Worm (Caenorhabditis elegans) whole organism, L2 larva: Measurements from ENCODE around the gene Y40B10B.1.
A peak's percentile ranks its signal among the peaks of the same experiment; 100 is the strongest.

ENCODE experiments used
- C34F6.9 ChIP-seq: fragments of 150-350 bp; optimal IDR thresholded peaks from 2 replicates; lab custom pipeline; 2014; ENCODE audit warnings: missing biosample characterization, missing genetic modification characterization
- F13H6.1 ChIP-seq: sonication (generic microtip); optimal IDR thresholded peaks from 2 replicates; lab custom pipeline; 2016; ENCODE audit warnings: missing genetic modification characterization, missing compliant biosample characterization
- R02D3.7 ChIP-seq: fragments of 150-350 bp; optimal IDR thresholded peaks from 2 replicates; lab custom pipeline; 2014; ENCODE audit warnings: missing biosample characterization, missing genetic modification characterization
- Y55F3AM.14 ChIP-seq: fragments of 200-800 bp; sonication (Bioruptor generic); optimal IDR thresholded peaks from 2 replicates; lab custom pipeline; 2018; ENCODE audit warnings: mild to moderate bottlenecking, missing genetic modification characterization, missing compliant biosample characterization
- ZK546.5 ChIP-seq: sonication (generic microtip); optimal IDR thresholded peaks from 2 replicates; lab custom pipeline; 2017; ENCODE audit warnings: missing biosample characterization, missing genetic modification characterization
- alr-1 ChIP-seq: fragments of 150-350 bp; optimal IDR thresholded peaks from 2 replicates; lab custom pipeline; 2014; ENCODE audit warnings: missing biosample characterization, missing genetic modification characterization
- aly-2 ChIP-seq: fragments of 150-350 bp; optimal IDR thresholded peaks from 2 replicates; lab custom pipeline; 2014; ENCODE audit warnings: missing biosample characterization, missing genetic modification characterization
- ama-1 ChIP-seq: fragments of 150-350 bp; optimal IDR thresholded peaks from 2 replicates; lab custom pipeline; 2018; ENCODE audit warnings: inconsistent platforms
- blmp-1 ChIP-seq: sonication (generic microtip); optimal IDR thresholded peaks from 2 replicates; lab custom pipeline; 2017; ENCODE audit warnings: missing genetic modification characterization, mild to moderate bottlenecking, missing compliant biosample characterization, antibody characterized with exemption, moderate library complexity; ENCODE audit not compliant: insufficient read depth
- ceh-16 ChIP-seq: fragments of 150-350 bp; optimal IDR thresholded peaks from 2 replicates; lab custom pipeline; 2014; ENCODE audit warnings: missing biosample characterization, missing genetic modification characterization
- ceh-82 ChIP-seq: fragments of 150-350 bp; optimal IDR thresholded peaks from 2 replicates; lab custom pipeline; 2014; ENCODE audit warnings: missing biosample characterization, missing genetic modification characterization
- dmd-4 ChIP-seq: sonication (generic microtip); optimal IDR thresholded peaks from 2 replicates; lab custom pipeline; 2017; ENCODE audit warnings: missing biosample characterization, missing genetic modification characterization
- elt-1 ChIP-seq: fragments of 150-350 bp; optimal IDR thresholded peaks from 2 replicates; lab custom pipeline; 2014; ENCODE audit warnings: missing biosample characterization, missing genetic modification characterization
- elt-3 ChIP-seq: sonication (generic microtip); optimal IDR thresholded peaks from 2 replicates; lab custom pipeline; 2017; ENCODE audit warnings: missing biosample characterization, missing genetic modification characterization
- fos-1 ChIP-seq: fragments of 150-350 bp; optimal IDR thresholded peaks from 2 replicates; lab custom pipeline; 2014; ENCODE audit warnings: missing biosample characterization, missing genetic modification characterization
- gmeb-1 ChIP-seq: fragments of 150-350 bp; optimal IDR thresholded peaks from 2 replicates; lab custom pipeline; 2014; ENCODE audit warnings: missing biosample characterization, missing genetic modification characterization
- lin-11 ChIP-seq: fragments of 150-350 bp; sonication (generic microtip); optimal IDR thresholded peaks from 2 replicates; lab custom pipeline; 2014; ENCODE audit warnings: missing biosample characterization, missing genetic modification characterization, inconsistent platforms, mixed read lengths
- lin-39 ChIP-seq: fragments of 150-350 bp; optimal IDR thresholded peaks from 2 replicates; lab custom pipeline; 2014; ENCODE audit warnings: missing biosample characterization, missing genetic modification reagents, missing genetic modification characterization
- mab-5 ChIP-seq: fragments of 150-350 bp; optimal IDR thresholded peaks from 2 replicates; lab custom pipeline; 2014; ENCODE audit warnings: missing biosample characterization, missing genetic modification characterization
- mdl-1 ChIP-seq, 2 experiments: fragments of 150-350 bp in 1 of 2; sonication (generic microtip) in 1 of 2; optimal IDR thresholded peaks; 2 replicates each; lab custom pipeline; 2017; ENCODE audit warnings: missing biosample characterization in 2 of 2, missing genetic modification characterization in 2 of 2
- nhr-10 ChIP-seq: sonication (generic microtip); optimal IDR thresholded peaks from 2 replicates; lab custom pipeline; 2017; ENCODE audit warnings: missing biosample characterization, missing genetic modification characterization
- nhr-11 ChIP-seq: fragments of 150-350 bp; optimal IDR thresholded peaks from 2 replicates; lab custom pipeline; 2014; ENCODE audit warnings: missing biosample characterization, missing genetic modification characterization
- nhr-12 ChIP-seq: fragments of 150-350 bp; optimal IDR thresholded peaks from 2 replicates; lab custom pipeline; 2014; ENCODE audit warnings: missing biosample characterization, missing genetic modification characterization
- nhr-129 ChIP-seq: fragments of 150-350 bp; optimal IDR thresholded peaks from 2 replicates; lab custom pipeline; 2014; ENCODE audit warnings: missing biosample characterization, missing genetic modification characterization
- nhr-21 ChIP-seq: fragments of 150-350 bp; optimal IDR thresholded peaks from 2 replicates; lab custom pipeline; 2014; ENCODE audit warnings: missing biosample characterization, missing genetic modification characterization
- nhr-23 ChIP-seq: fragments of 150-350 bp; optimal IDR thresholded peaks from 2 replicates; lab custom pipeline; 2014; ENCODE audit warnings: missing biosample characterization, missing genetic modification reagents, missing genetic modification characterization
- nhr-25 ChIP-seq: fragments of 150-350 bp; sonication (generic microtip); optimal IDR thresholded peaks from 3 replicates; lab custom pipeline; 2014; ENCODE audit warnings: missing biosample characterization, missing genetic modification characterization
- nhr-6 ChIP-seq: fragments of 150-350 bp; optimal IDR thresholded peaks from 2 replicates; lab custom pipeline; 2014; ENCODE audit warnings: missing biosample characterization, missing genetic modification characterization
- nhr-77 ChIP-seq: fragments of 150-350 bp; optimal IDR thresholded peaks from 2 replicates; lab custom pipeline; 2014; ENCODE audit warnings: missing biosample characterization, missing genetic modification characterization
- peb-1 ChIP-seq: fragments of 150-350 bp; optimal IDR thresholded peaks from 2 replicates; lab custom pipeline; 2014; ENCODE audit warnings: missing biosample characterization, missing genetic modification characterization
- sem-4 ChIP-seq: fragments of 150-350 bp; optimal IDR thresholded peaks from 2 replicates; lab custom pipeline; 2014; ENCODE audit warnings: missing biosample characterization, missing genetic modification reagents, missing genetic modification characterization
- skn-1 ChIP-seq: sonication (generic microtip); optimal IDR thresholded peaks from 2 replicates; lab custom pipeline; 2017; ENCODE audit warnings: missing biosample characterization, missing genetic modification characterization
- sma-3 ChIP-seq: sonication (generic microtip); optimal IDR thresholded peaks from 2 replicates; lab custom pipeline; 2016; ENCODE audit warnings: missing genetic modification reagents, missing genetic modification characterization, missing compliant biosample characterization
- sma-9 ChIP-seq, 2 experiments: fragments of 150-350 bp in 1 of 2; sonication (generic microtip) in 1 of 2; optimal IDR thresholded peaks; 2 replicates each; lab custom pipeline; 2014 to 2016; ENCODE audit warnings: missing genetic modification characterization in 2 of 2, mild to moderate bottlenecking in 1 of 2, missing biosample characterization in 1 of 2, missing compliant biosample characterization in 1 of 2, missing genetic modification reagents in 1 of 2, moderate library complexity in 1 of 2
- snpc-4 ChIP-seq: fragments of 150-350 bp; optimal IDR thresholded peaks from 2 replicates; lab custom pipeline; 2014; ENCODE audit warnings: missing biosample characterization, missing genetic modification characterization
- unc-55 ChIP-seq: fragments of 150-350 bp; sonication (generic microtip); optimal IDR thresholded peaks from 3 replicates; lab custom pipeline; 2014; ENCODE audit warnings: missing biosample characterization, missing genetic modification reagents, missing genetic modification characterization
- unc-62 ChIP-seq: fragments of 150-350 bp; optimal IDR thresholded peaks from 2 replicates; lab custom pipeline; 2014; ENCODE audit warnings: missing biosample characterization, missing genetic modification reagents, missing genetic modification characterization
- zag-1 ChIP-seq: fragments of 150-350 bp; optimal IDR thresholded peaks from 2 replicates; lab custom pipeline; 2014; ENCODE audit warnings: missing biosample characterization, missing genetic modification characterization
- ztf-1 ChIP-seq: fragments of 200-800 bp; sonication (Bioruptor generic); conservative IDR thresholded peaks from 2 replicates; pipeline ENCODE4 v1.3.6; 2022; ENCODE audit warnings: missing genetic modification characterization, missing compliant biosample characterization
- ztf-11 ChIP-seq: sonication (generic microtip); optimal IDR thresholded peaks from 2 replicates; lab custom pipeline; 2017; ENCODE audit warnings: missing biosample characterization, missing genetic modification characterization
- ztf-4 ChIP-seq: fragments of 150-350 bp; optimal IDR thresholded peaks from 2 replicates; lab custom pipeline; 2014; ENCODE audit warnings: missing biosample characterization, missing genetic modification characterization

Y40B10B.1 gene

DNA sequence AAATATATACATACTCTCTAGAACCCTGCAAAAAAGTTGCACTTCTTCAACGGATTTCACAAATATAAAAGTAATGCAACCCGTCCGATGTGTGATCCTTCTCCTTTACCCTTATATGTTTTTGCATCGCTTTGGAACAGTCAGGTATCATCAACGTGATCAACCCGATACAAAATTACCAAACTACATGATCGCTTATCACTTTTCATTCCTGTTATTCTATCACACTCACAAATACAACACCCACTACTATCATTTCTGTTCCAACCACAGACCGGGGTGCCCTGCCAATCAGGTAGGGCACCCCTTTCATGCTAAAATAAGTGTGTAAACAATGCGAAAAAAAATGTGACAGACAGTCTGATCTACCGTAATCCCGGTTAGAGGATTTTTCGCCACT, 5.6 kb upstream of the Y40B10B.1 start:
- no peak for TF ChIP-seq dmd-4 (tag; lab: Kevin White, UChicago)
- TF ChIP-seq, all 48 proteins: peak for 0

DNA sequence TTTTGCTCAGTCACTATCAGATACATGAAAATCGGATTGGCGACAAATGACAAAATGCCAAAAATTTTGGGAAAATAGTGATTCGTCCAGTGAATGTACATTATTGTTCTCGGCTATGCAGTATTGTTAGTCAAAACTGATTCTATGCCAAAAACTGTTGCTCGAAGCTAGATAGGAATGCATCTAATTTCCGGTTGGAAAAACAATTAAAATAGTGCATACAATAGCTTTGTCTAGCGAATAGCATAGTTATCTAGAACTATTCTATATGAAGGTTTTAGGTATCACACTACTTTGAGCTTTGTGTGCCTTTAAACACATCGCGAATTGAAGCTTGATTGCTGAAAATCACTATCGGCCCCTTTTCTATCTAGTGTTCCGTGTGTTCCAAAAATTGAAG, 3.5 kb upstream of the Y40B10B.1 start, which contains the start of gene srj-15:
Gene srj-15, minus strand, starts transcription at position 101 of the 400 bp plus-strand sequence.
- TF ChIP-seq ama-1 (lab: Kevin White, UChicago) (no peak), F13H6.1 (no peak), aly-2 (no peak)

DNA sequence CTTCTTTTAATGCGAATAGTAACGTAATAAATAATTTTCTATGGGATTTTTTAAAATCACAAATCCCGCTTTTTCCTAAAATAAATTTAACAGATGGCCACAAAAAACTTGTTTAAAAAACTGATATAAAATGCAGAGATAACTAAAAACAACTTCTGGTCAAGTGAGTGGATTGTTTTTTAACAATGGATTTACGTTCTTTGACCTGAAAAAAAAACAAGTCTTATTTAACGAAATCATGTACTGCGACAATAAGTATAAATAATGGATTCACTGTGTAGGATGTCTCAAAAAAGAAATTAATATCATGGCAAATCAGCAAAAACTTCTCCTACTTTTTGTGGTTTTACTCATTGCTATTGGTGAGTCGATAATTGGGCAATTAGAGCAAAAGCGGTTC, 4.2 kb downstream of the Y40B10B.1 start, which contains the start of gene fipr-25:
Gene fipr-25, plus strand, starts transcription at position 301 of the 400 bp plus-strand sequence.
- TF ChIP-seq mdl-1 (tag; optimal IDR thresholded peaks at IDR 0.05; lab: Kevin White, UChicago) (no peak), snpc-4 (tag; lab: Kevin White, UChicago) (no peak), zag-1 (tag; lab: Kevin White, UChicago) (no peak), ztf-1 (GFP tag; lab: Robert Waterston, UW) (no peak)

DNA sequence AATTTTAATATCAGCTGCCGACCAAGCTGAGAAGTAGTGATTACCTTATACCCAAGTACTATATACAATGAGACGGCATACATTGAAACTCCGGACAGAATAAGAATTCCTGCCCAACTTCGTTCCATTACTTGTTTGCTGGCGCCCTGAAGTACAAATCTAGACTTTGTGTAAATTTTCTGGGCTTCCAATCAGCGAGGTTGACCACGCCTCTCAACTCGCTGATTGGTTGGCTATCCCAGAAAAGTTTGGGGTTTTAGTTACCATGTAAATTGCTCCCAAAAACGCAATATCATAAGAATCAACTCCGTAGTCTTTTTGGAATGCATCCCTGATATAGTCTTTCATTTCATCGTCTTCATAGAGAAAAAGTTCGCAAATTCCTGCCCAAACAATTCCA, 6.1 kb downstream of the Y40B10B.1 start:
- TF ChIP-seq gmeb-1 (tag; lab: Kevin White, UChicago): no peak
- TF ChIP-seq ama-1 (lab: Kevin White, UChicago): no peak
- TF ChIP-seq nhr-129 (tag; lab: Kevin White, UChicago): no peak
- TF ChIP-seq unc-55 (GFP tag; lab: Kevin White, UChicago): no peak
- no peak for TF ChIP-seq skn-1
- no peak for TF ChIP-seq nhr-21 (tag; lab: Kevin White, UChicago)
- no peak for TF ChIP-seq aly-2
- TF ChIP-seq peb-1 (tag; lab: Kevin White, UChicago): no peak
- TF ChIP-seq alr-1 (tag; lab: Kevin White, UChicago): no peak
- TF ChIP-seq mdl-1 (tag; optimal IDR thresholded peaks at IDR 0.05; lab: Kevin White, UChicago): no peak
- TF ChIP-seq ztf-1 (GFP tag; lab: Robert Waterston, UW): no peak

DNA sequence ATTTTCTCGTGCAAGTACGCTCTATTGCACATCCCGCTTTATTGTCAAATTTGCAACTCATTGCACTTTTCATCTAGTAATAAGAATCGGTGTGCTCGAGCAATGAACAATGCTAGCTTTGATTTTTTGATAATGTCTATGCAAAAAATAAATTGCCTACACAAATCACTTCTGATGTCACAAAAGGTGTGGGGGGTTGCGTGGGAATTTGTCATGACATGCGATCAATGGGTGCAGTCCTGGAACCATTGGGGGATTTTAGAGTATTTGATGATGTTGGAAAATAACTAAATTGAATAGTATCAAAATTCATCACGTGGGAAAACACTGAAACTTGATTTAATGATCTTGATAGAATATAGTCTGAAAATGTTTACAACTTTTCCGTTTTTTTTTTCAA, 15.5 kb downstream of the Y40B10B.1 start:
- no peak for TF ChIP-seq sma-3 (GFP tag; lab: Kevin White, UChicago)
- no peak for TF ChIP-seq ztf-11
- no peak for TF ChIP-seq R02D3.7
- TF ChIP-seq ceh-82 (tag; lab: Kevin White, UChicago): no peak
- TF ChIP-seq C34F6.9 (tag; lab: Kevin White, UChicago): no peak
- no peak for TF ChIP-seq mdl-1 (tag; optimal IDR thresholded peaks at IDR 0.05; lab: Kevin White, UChicago)
- no peak for TF ChIP-seq nhr-12 (tag; lab: Kevin White, UChicago)
- no peak for TF ChIP-seq ztf-4 (tag; lab: Kevin White, UChicago)
- no peak for TF ChIP-seq nhr-129 (tag; lab: Kevin White, UChicago)
- TF ChIP-seq fos-1 (tag; lab: Kevin White, UChicago): no peak
- no peak for TF ChIP-seq alr-1 (tag; lab: Kevin White, UChicago)
- no peak for TF ChIP-seq lin-39 (tag; lab: Kevin White, UChicago)
- TF ChIP-seq ztf-1 (GFP tag; lab: Robert Waterston, UW): no peak
- no peak for TF ChIP-seq mab-5 (tag; lab: Kevin White, UChicago)
- TF ChIP-seq nhr-77 (tag; lab: Kevin White, UChicago): no peak
- TF ChIP-seq dmd-4 (tag; lab: Kevin White, UChicago): no peak
- TF ChIP-seq blmp-1 (tag; lab: Kevin White, UChicago): no peak
- TF ChIP-seq sma-9 (GFP tag; optimal IDR thresholded peaks at IDR 0.05; lab: Kevin White, UChicago): no peak
- no peak for TF ChIP-seq sma-9 (tag; optimal IDR thresholded peaks at IDR 0.05; lab: Kevin White, UChicago)
- TF ChIP-seq ceh-16: no peak
- no peak for TF ChIP-seq nhr-10 (tag; lab: Kevin White, UChicago)

DNA sequence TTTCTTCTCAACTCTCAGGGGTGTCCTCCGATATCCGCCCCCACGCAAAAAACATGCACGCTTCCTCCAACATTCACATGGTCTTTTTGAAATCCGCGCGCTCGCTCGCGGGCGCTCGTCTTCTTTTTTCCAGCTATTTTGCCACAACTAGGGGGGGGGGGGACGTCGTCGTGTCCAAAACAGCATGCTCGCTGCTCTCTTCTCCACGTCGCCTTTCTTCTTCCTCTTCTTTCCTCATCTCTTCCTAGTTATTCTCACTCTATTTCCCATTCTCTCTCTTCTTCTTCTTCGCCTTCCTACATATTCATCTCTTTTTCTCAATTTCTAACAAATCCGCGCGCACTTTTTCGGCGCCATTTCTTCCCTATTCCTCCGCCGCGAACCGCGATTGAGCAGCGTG, 17.9 kb downstream of the Y40B10B.1 start:
- peak; percentile 62 for TF ChIP-seq sma-9 (GFP tag; optimal IDR thresholded peaks at IDR 0.05; lab: Kevin White, UChicago)
- TF ChIP-seq sma-9 (tag; optimal IDR thresholded peaks at IDR 0.05; lab: Kevin White, UChicago): no peak
- peak; percentile 55 for TF ChIP-seq C34F6.9 (tag; lab: Kevin White, UChicago)
- no peak for TF ChIP-seq mab-5 (tag; lab: Kevin White, UChicago)
- no peak for TF ChIP-seq ama-1 (lab: Kevin White, UChicago)
- no peak for TF ChIP-seq blmp-1 (tag; lab: Kevin White, UChicago)
- no peak for TF ChIP-seq nhr-25 (tag; lab: Kevin White, UChicago)
- TF ChIP-seq fos-1 (tag; lab: Kevin White, UChicago): no peak
- no peak for TF ChIP-seq sem-4 (tag; lab: Kevin White, UChicago)
- no peak for TF ChIP-seq ZK546.5
- TF ChIP-seq nhr-11 (tag; lab: Kevin White, UChicago): no peak
- no peak for TF ChIP-seq alr-1 (tag; lab: Kevin White, UChicago)
- no peak for TF ChIP-seq dmd-4 (tag; lab: Kevin White, UChicago)
- no peak for TF ChIP-seq nhr-23 (tag; lab: Kevin White, UChicago)
- no peak for TF ChIP-seq Y55F3AM.14 (GFP tag; lab: Kevin White, UChicago)
- no peak for TF ChIP-seq unc-62 (GFP tag; lab: Kevin White, UChicago)
- no peak for TF ChIP-seq R02D3.7
- no peak for TF ChIP-seq nhr-6 (tag; lab: Kevin White, UChicago)
- TF ChIP-seq zag-1 (tag; lab: Kevin White, UChicago): peak; percentile 38
- TF ChIP-seq nhr-12 (tag; lab: Kevin White, UChicago): no peak
- TF ChIP-seq ztf-1 (GFP tag; lab: Robert Waterston, UW): no peak
- TF ChIP-seq elt-3: no peak
- peak; percentile 28 for TF ChIP-seq nhr-129 (tag; lab: Kevin White, UChicago)
- TF ChIP-seq lin-39 (tag; lab: Kevin White, UChicago): no peak
- no peak for TF ChIP-seq elt-1 (tag; lab: Kevin White, UChicago)
- peak; percentile 52 for TF ChIP-seq lin-11 (tag; lab: Kevin White, UChicago)
- no peak for TF ChIP-seq ceh-82 (tag; lab: Kevin White, UChicago)
